Worm (Caenorhabditis elegans) whole organism, L2 larva: Measurements from ENCODE around the gene ets-4.

Experiments
- F13H6.1 ChIP-seq: sonication (generic microtip); optimal IDR thresholded peaks from 2 replicates; lab custom pipeline; 2016; ENCODE audit warnings: missing genetic modification characterization, missing compliant biosample characterization
- R02D3.7 ChIP-seq: fragments of 150-350 bp; optimal IDR thresholded peaks from 2 replicates; lab custom pipeline; 2014; ENCODE audit warnings: missing biosample characterization, missing genetic modification characterization
- Y55F3AM.14 ChIP-seq: fragments of 200-800 bp; sonication (Bioruptor generic); optimal IDR thresholded peaks from 2 replicates; lab custom pipeline; 2018; ENCODE audit warnings: mild to moderate bottlenecking, missing genetic modification characterization, missing compliant biosample characterization
- ZK546.5 ChIP-seq: sonication (generic microtip); optimal IDR thresholded peaks from 2 replicates; lab custom pipeline; 2017; ENCODE audit warnings: missing biosample characterization, missing genetic modification characterization
- ama-1 ChIP-seq: fragments of 150-350 bp; optimal IDR thresholded peaks from 2 replicates; lab custom pipeline; 2018; ENCODE audit warnings: inconsistent platforms
- blmp-1 ChIP-seq: sonication (generic microtip); optimal IDR thresholded peaks from 2 replicates; lab custom pipeline; 2017; ENCODE audit warnings: missing genetic modification characterization, mild to moderate bottlenecking, missing compliant biosample characterization, antibody characterized with exemption, moderate library complexity; ENCODE audit not compliant: insufficient read depth
- crh-2 ChIP-seq: sonication (generic microtip); optimal IDR thresholded peaks from 2 replicates; lab custom pipeline; 2017; ENCODE audit warnings: missing biosample characterization, missing genetic modification characterization
- dmd-4 ChIP-seq: sonication (generic microtip); optimal IDR thresholded peaks from 2 replicates; lab custom pipeline; 2017; ENCODE audit warnings: missing biosample characterization, missing genetic modification characterization
- egl-27 ChIP-seq: sonication (generic microtip); optimal IDR thresholded peaks from 3 replicates; lab custom pipeline; 2017; ENCODE audit warnings: missing biosample characterization, missing genetic modification reagents, missing genetic modification characterization
- elt-1 ChIP-seq: fragments of 150-350 bp; optimal IDR thresholded peaks from 2 replicates; lab custom pipeline; 2014; ENCODE audit warnings: missing biosample characterization, missing genetic modification characterization
- elt-3 ChIP-seq: sonication (generic microtip); optimal IDR thresholded peaks from 2 replicates; lab custom pipeline; 2017; ENCODE audit warnings: missing biosample characterization, missing genetic modification characterization
- fos-1 ChIP-seq: fragments of 150-350 bp; optimal IDR thresholded peaks from 2 replicates; lab custom pipeline; 2014; ENCODE audit warnings: missing biosample characterization, missing genetic modification characterization
- lin-11 ChIP-seq: fragments of 150-350 bp; sonication (generic microtip); optimal IDR thresholded peaks from 2 replicates; lab custom pipeline; 2014; ENCODE audit warnings: missing biosample characterization, missing genetic modification characterization, inconsistent platforms, mixed read lengths
- lin-13 ChIP-seq: fragments of 150-350 bp; optimal IDR thresholded peaks from 2 replicates; lab custom pipeline; 2014; ENCODE audit warnings: missing biosample characterization, missing genetic modification reagents, missing genetic modification characterization
- lin-39 ChIP-seq: fragments of 150-350 bp; optimal IDR thresholded peaks from 2 replicates; lab custom pipeline; 2014; ENCODE audit warnings: missing biosample characterization, missing genetic modification reagents, missing genetic modification characterization
- lsy-2 ChIP-seq, 2 experiments: fragments of 150-350 bp in 1 of 2; sonication (generic microtip) in 1 of 2; optimal IDR thresholded peaks; 2 replicates each; lab custom pipeline; 2014 to 2017; ENCODE audit warnings: missing biosample characterization in 2 of 2, missing genetic modification characterization in 2 of 2
- mab-5 ChIP-seq: fragments of 150-350 bp; optimal IDR thresholded peaks from 2 replicates; lab custom pipeline; 2014; ENCODE audit warnings: missing biosample characterization, missing genetic modification characterization
- mbf-1 ChIP-seq: sonication (generic microtip); optimal IDR thresholded peaks from 2 replicates; lab custom pipeline; 2017; ENCODE audit warnings: missing biosample characterization, missing genetic modification characterization
- mdl-1 ChIP-seq, 2 experiments: fragments of 150-350 bp in 1 of 2; sonication (generic microtip) in 1 of 2; optimal IDR thresholded peaks; 2 replicates each; lab custom pipeline; 2017; ENCODE audit warnings: missing biosample characterization in 2 of 2, missing genetic modification characterization in 2 of 2
- nhr-10 ChIP-seq: sonication (generic microtip); optimal IDR thresholded peaks from 2 replicates; lab custom pipeline; 2017; ENCODE audit warnings: missing biosample characterization, missing genetic modification characterization
- nhr-11 ChIP-seq: fragments of 150-350 bp; optimal IDR thresholded peaks from 2 replicates; lab custom pipeline; 2014; ENCODE audit warnings: missing biosample characterization, missing genetic modification characterization
- nhr-12 ChIP-seq: fragments of 150-350 bp; optimal IDR thresholded peaks from 2 replicates; lab custom pipeline; 2014; ENCODE audit warnings: missing biosample characterization, missing genetic modification characterization
- nhr-129 ChIP-seq: fragments of 150-350 bp; optimal IDR thresholded peaks from 2 replicates; lab custom pipeline; 2014; ENCODE audit warnings: missing biosample characterization, missing genetic modification characterization
- nhr-21 ChIP-seq: fragments of 150-350 bp; optimal IDR thresholded peaks from 2 replicates; lab custom pipeline; 2014; ENCODE audit warnings: missing biosample characterization, missing genetic modification characterization
- nhr-23 ChIP-seq: fragments of 150-350 bp; optimal IDR thresholded peaks from 2 replicates; lab custom pipeline; 2014; ENCODE audit warnings: missing biosample characterization, missing genetic modification reagents, missing genetic modification characterization
- nhr-237 ChIP-seq: fragments of 150-350 bp; optimal IDR thresholded peaks from 2 replicates; lab custom pipeline; 2014; ENCODE audit warnings: missing biosample characterization, missing genetic modification characterization
- nhr-25 ChIP-seq: fragments of 150-350 bp; sonication (generic microtip); optimal IDR thresholded peaks from 3 replicates; lab custom pipeline; 2014; ENCODE audit warnings: missing biosample characterization, missing genetic modification characterization
- nhr-6 ChIP-seq: fragments of 150-350 bp; optimal IDR thresholded peaks from 2 replicates; lab custom pipeline; 2014; ENCODE audit warnings: missing biosample characterization, missing genetic modification characterization
- nhr-77 ChIP-seq: fragments of 150-350 bp; optimal IDR thresholded peaks from 2 replicates; lab custom pipeline; 2014; ENCODE audit warnings: missing biosample characterization, missing genetic modification characterization
- sem-4 ChIP-seq: fragments of 150-350 bp; optimal IDR thresholded peaks from 2 replicates; lab custom pipeline; 2014; ENCODE audit warnings: missing biosample characterization, missing genetic modification reagents, missing genetic modification characterization
- skn-1 ChIP-seq: sonication (generic microtip); optimal IDR thresholded peaks from 2 replicates; lab custom pipeline; 2017; ENCODE audit warnings: missing biosample characterization, missing genetic modification characterization
- sma-3 ChIP-seq: sonication (generic microtip); optimal IDR thresholded peaks from 2 replicates; lab custom pipeline; 2016; ENCODE audit warnings: missing genetic modification reagents, missing genetic modification characterization, missing compliant biosample characterization
- sma-9 ChIP-seq, 2 experiments: fragments of 150-350 bp in 1 of 2; sonication (generic microtip) in 1 of 2; optimal IDR thresholded peaks; 2 replicates each; lab custom pipeline; 2014 to 2016; ENCODE audit warnings: missing genetic modification characterization in 2 of 2, mild to moderate bottlenecking in 1 of 2, missing biosample characterization in 1 of 2, missing compliant biosample characterization in 1 of 2, missing genetic modification reagents in 1 of 2, moderate library complexity in 1 of 2
- snpc-4 ChIP-seq: fragments of 150-350 bp; optimal IDR thresholded peaks from 2 replicates; lab custom pipeline; 2014; ENCODE audit warnings: missing biosample characterization, missing genetic modification characterization
- unc-39 ChIP-seq: fragments of 150-350 bp; optimal IDR thresholded peaks from 2 replicates; lab custom pipeline; 2014; ENCODE audit warnings: missing biosample characterization, missing genetic modification characterization
- unc-55 ChIP-seq: fragments of 150-350 bp; sonication (generic microtip); optimal IDR thresholded peaks from 3 replicates; lab custom pipeline; 2014; ENCODE audit warnings: missing biosample characterization, missing genetic modification reagents, missing genetic modification characterization
- unc-62 ChIP-seq: fragments of 150-350 bp; optimal IDR thresholded peaks from 2 replicates; lab custom pipeline; 2014; ENCODE audit warnings: missing biosample characterization, missing genetic modification reagents, missing genetic modification characterization

The ets-4 gene

DNA sequence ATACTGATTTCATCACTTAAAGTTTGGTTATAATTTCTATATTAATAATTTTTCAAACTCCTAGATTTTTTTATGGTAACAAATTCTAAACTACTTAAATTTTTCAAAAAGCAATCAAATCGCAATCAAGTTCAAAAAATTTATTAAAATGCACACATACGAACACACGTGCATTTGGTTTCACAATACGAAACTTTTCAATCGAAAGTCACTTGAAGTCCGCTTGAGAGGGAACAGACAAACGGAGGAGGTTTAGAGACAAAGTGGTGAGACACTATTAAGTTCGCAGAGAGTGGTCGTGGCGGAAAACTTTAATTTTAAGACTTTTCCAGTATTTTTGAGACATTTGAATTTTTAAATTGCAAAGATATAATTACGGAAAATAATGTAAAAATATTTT is 13.0 kb upstream of the ets-4 start, which contains the start of gene glr-8:
glr-8 (plus strand) TSS at position 319 of the 400 bp plus-strand sequence.
- TF ChIP-seq sem-4 (tag; lab: Kevin White, UChicago) (no peak), ama-1 (lab: Kevin White, UChicago) (no peak), nhr-23 (tag; lab: Kevin White, UChicago) (no peak)

DNA sequence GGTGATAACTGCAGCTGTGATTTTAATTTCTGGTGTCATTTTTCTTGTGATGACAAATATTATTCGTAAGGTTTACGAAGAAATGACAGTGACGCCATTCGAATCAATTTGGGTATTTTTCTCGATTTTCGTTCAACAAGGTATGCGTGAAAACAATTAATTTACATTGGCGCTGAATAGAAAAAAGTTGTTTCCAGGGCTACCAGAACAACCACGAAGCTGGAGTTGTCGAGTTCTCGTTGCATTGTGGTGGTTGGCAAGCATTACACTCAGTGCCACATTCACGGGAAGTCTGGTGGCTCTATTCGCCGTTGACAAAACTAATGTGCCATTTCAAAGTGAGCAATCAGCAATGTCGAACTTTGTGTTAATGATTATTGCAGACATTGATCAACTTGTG is 10.9 kb upstream of the ets-4 start:
- TF ChIP-seq nhr-10 (tag; lab: Kevin White, UChicago) (no peak), unc-55 (GFP tag; lab: Kevin White, UChicago) (no peak), blmp-1 (no peak), dmd-4 (no peak), lsy-2 (tag; optimal IDR thresholded peaks at IDR 0.05; lab: Kevin White, UChicago) (no peak), crh-2 (tag; lab: Kevin White, UChicago) (no peak), elt-3 (tag; lab: Kevin White, UChicago) (no peak), R02D3.7 (tag; lab: Kevin White, UChicago) (no peak), nhr-12 (tag; lab: Kevin White, UChicago) (no peak), sma-9 (GFP tag; optimal IDR thresholded peaks at IDR 0.05; lab: Kevin White, UChicago) (no peak), sma-9 (tag; optimal IDR thresholded peaks at IDR 0.05; lab: Kevin White, UChicago) (no peak), ZK546.5 (tag; lab: Kevin White, UChicago) (no peak), Y55F3AM.14 (GFP tag; lab: Kevin White, UChicago) (no peak)
- TF ChIP-seq, all 48 proteins: peak for 0

ce11 chrX:6509813-6510212 is 8.9 kb upstream of the ets-4 start:
- TF ChIP-seq R02D3.7 (tag; lab: Kevin White, UChicago) (no peak), lin-11 (no peak), unc-55 (GFP tag; lab: Kevin White, UChicago) (no peak), F13H6.1 (tag; lab: Kevin White, UChicago) (peak; percentile 42), nhr-11 (tag; lab: Kevin White, UChicago) (no peak), Y55F3AM.14 (GFP tag; lab: Kevin White, UChicago) (no peak), nhr-25 (tag; lab: Kevin White, UChicago) (no peak), fos-1 (no peak), unc-39 (tag; lab: Kevin White, UChicago) (no peak), lsy-2 (tag; optimal IDR thresholded peaks at IDR 0.05; lab: Kevin White, UChicago) (peak in 1 of 2 experiments; percentile 42), lin-13 (GFP tag; lab: Kevin White, UChicago) (no peak), elt-1 (no peak), sem-4 (tag; lab: Kevin White, UChicago) (no peak), egl-27 (tag; lab: Kevin White, UChicago) (no peak), nhr-77 (tag; lab: Kevin White, UChicago) (no peak), elt-3 (tag; lab: Kevin White, UChicago) (no peak), skn-1 (tag; lab: Kevin White, UChicago) (no peak), lin-39 (no peak), mdl-1 (tag; optimal IDR thresholded peaks at IDR 0.05; lab: Kevin White, UChicago) (no peak), sma-9 (GFP tag; optimal IDR thresholded peaks at IDR 0.05; lab: Kevin White, UChicago) (peak; percentile 38), sma-9 (tag; optimal IDR thresholded peaks at IDR 0.05; lab: Kevin White, UChicago) (no peak), nhr-129 (peak; percentile 44), unc-62 (GFP tag; lab: Kevin White, UChicago) (no peak), nhr-23 (tag; lab: Kevin White, UChicago) (no peak), nhr-21 (tag; lab: Kevin White, UChicago) (no peak), sma-3 (no peak), mbf-1 (tag; lab: Kevin White, UChicago) (no peak), snpc-4 (no peak), nhr-237 (tag; lab: Kevin White, UChicago) (no peak), nhr-6 (tag; lab: Kevin White, UChicago) (no peak), dmd-4 (no peak)

- no peak for TF ChIP-seq ama-1 (lab: Kevin White, UChicago)
- no peak for TF ChIP-seq skn-1 (tag; lab: Kevin White, UChicago)
- no peak for TF ChIP-seq crh-2 (tag; lab: Kevin White, UChicago)
- TF ChIP-seq elt-1 = no peak
- no peak for TF ChIP-seq mab-5
- no peak for TF ChIP-seq nhr-11 (tag; lab: Kevin White, UChicago)
- TF ChIP-seq unc-62 (GFP tag; lab: Kevin White, UChicago) = no peak
- TF ChIP-seq nhr-129 = no peak
- TF ChIP-seq sem-4 (tag; lab: Kevin White, UChicago) = no peak
- no peak for TF ChIP-seq F13H6.1 (tag; lab: Kevin White, UChicago)
- no peak for TF ChIP-seq mbf-1 (tag; lab: Kevin White, UChicago)
Measured at ce11 chrX:6510627-6511026, 8.1 kb upstream of the ets-4 start, which contains the start of gene ttr-36. TSS of gene ttr-36 (plus strand) at chrX:6510927.
